Fruit fly (Drosophila melanogaster) whole organism, wandering third instar larva: ENCODE data around the gene Scamp.
A peak's percentile ranks its signal among the peaks of the same experiment; 100 is the strongest.

Experiments
- Abd-B ChIP-seq: fragments of >200 bp; optimal IDR thresholded peaks from 2 replicates; lab custom pipeline; 2017; ENCODE audit warnings: missing biosample characterization, missing genetic modification characterization
- CG32264 ChIP-seq: fragments of 200-800 bp; sonication (Bioruptor generic); optimal IDR thresholded peaks from 2 replicates; lab custom pipeline; 2016; ENCODE audit warnings: missing biosample characterization, missing genetic modification characterization
- CrebA ChIP-seq: fragments of 200-800 bp; sonication (Bioruptor generic); optimal IDR thresholded peaks from 2 replicates; lab custom pipeline; 2016; ENCODE audit warnings: missing biosample characterization, mild to moderate bottlenecking, missing genetic modification characterization, borderline replicate concordance
- Dfd ChIP-seq: fragments of >200 bp; optimal IDR thresholded peaks from 2 replicates; lab custom pipeline; 2017; ENCODE audit warnings: missing biosample characterization, missing genetic modification characterization
- Dif ChIP-seq: fragments of 200-275, 200-300 bp; sonication (Bioruptor generic); optimal IDR thresholded peaks from 2 replicates; lab custom pipeline; 2018; ENCODE audit warnings: missing biosample characterization, missing genetic modification characterization; ENCODE audit not compliant: partially characterized antibody
- HLH106 ChIP-seq: fragments of 200-800 bp; optimal IDR thresholded peaks from 3 replicates; lab custom pipeline; 2019; ENCODE audit warnings: missing biosample characterization, mild to moderate bottlenecking, missing genetic modification characterization, moderate library complexity
- Hnf4 ChIP-seq: fragments of 200-800 bp; sonication (Bioruptor generic); optimal IDR thresholded peaks from 2 replicates; lab custom pipeline; 2016; ENCODE audit warnings: missing biosample characterization, mild to moderate bottlenecking, missing genetic modification characterization
- Hr78 ChIP-seq: fragments of >200 bp; optimal IDR thresholded peaks from 2 replicates; lab custom pipeline; 2017; ENCODE audit warnings: missing biosample characterization, missing genetic modification characterization
- Myc ChIP-seq: fragments of >200 bp; optimal IDR thresholded peaks from 2 replicates; lab custom pipeline; 2017
- N ChIP-seq: fragments of >200 bp; optimal IDR thresholded peaks from 2 replicates; lab custom pipeline; 2018; ENCODE audit warnings: missing biosample characterization, missing external identifiers, missing genetic modification characterization
- OdsH ChIP-seq: fragments of 200-800 bp; sonication (Bioruptor generic); optimal IDR thresholded peaks from 2 replicates; lab custom pipeline; 2016; ENCODE audit warnings: missing biosample characterization, mild to moderate bottlenecking, missing genetic modification characterization
- Rel ChIP-seq, 2 experiments: fragments of 200-800 bp; sonication (Bioruptor generic) in 1 of 2; optimal IDR thresholded peaks; 2 replicates in 1 of 2; 3 replicates in 1 of 2; lab custom pipeline; 2016 to 2019; ENCODE audit warnings: mild to moderate bottlenecking in 2 of 2, missing biosample characterization in 2 of 2, missing genetic modification characterization in 2 of 2, moderate library complexity in 1 of 2
- Sp1 ChIP-seq: fragments of 200-800 bp; sonication (Bioruptor generic); optimal IDR thresholded peaks from 3 replicates; lab custom pipeline; 2019; ENCODE audit warnings: missing biosample characterization, mild to moderate bottlenecking, missing genetic modification characterization, moderate library complexity
- Vsx2 ChIP-seq: fragments of 200-300, 225-300 bp; sonication (Bioruptor generic); optimal IDR thresholded peaks from 2 replicates; lab custom pipeline; 2018; ENCODE audit warnings: missing biosample characterization, missing genetic modification characterization; ENCODE audit not compliant: partially characterized antibody
- brk ChIP-seq: fragments of 200-800 bp; sonication (Bioruptor generic); optimal IDR thresholded peaks from 2 replicates; lab custom pipeline; 2016; ENCODE audit warnings: missing biosample characterization, mild to moderate bottlenecking, missing genetic modification characterization
- dl ChIP-seq, 2 experiments: fragments of 175-275, 200-275 bp in 1 of 2; fragments of 200-275 bp in 1 of 2; sonication (Bioruptor generic); optimal IDR thresholded peaks; lab custom pipeline; 2018; ENCODE audit warnings: mild to moderate bottlenecking in 2 of 2, missing biosample characterization in 2 of 2, missing genetic modification characterization in 2 of 2, moderate library complexity in 2 of 2; ENCODE audit not compliant: partially characterized antibody in 2 of 2, insufficient read depth in 1 of 2
- dmrt93B ChIP-seq: fragments of 200-800 bp; sonication (Bioruptor generic); optimal IDR thresholded peaks from 2 replicates; lab custom pipeline; 2018; ENCODE audit warnings: missing biosample characterization, mild to moderate bottlenecking, missing genetic modification characterization
- dsf ChIP-seq: sonication (Bioruptor generic); optimal IDR thresholded peaks from 2 replicates; lab custom pipeline; 2016; ENCODE audit warnings: missing biosample characterization, missing genetic modification characterization, borderline replicate concordance
- ey ChIP-seq: fragments of 200-800 bp; sonication (Bioruptor generic); optimal IDR thresholded peaks from 2 replicates; lab custom pipeline; 2016; ENCODE audit warnings: missing biosample characterization, missing genetic modification characterization
- foxo ChIP-seq, 2 experiments: fragments of 200-800 bp; sonication (Bioruptor generic); optimal IDR thresholded peaks; 2 replicates in 1 of 2; 3 replicates in 1 of 2; lab custom pipeline; 2016 to 2017; ENCODE audit warnings: missing biosample characterization in 2 of 2, missing genetic modification characterization in 2 of 2
- fru ChIP-seq: fragments of 200-800 bp; sonication (Bioruptor generic); optimal IDR thresholded peaks from 3 replicates; lab custom pipeline; 2016; ENCODE audit warnings: missing biosample characterization, mild to moderate bottlenecking, missing genetic modification characterization
- h ChIP-seq: fragments of 200-800 bp; sonication (Bioruptor generic); optimal IDR thresholded peaks from 3 replicates; lab custom pipeline; 2016; ENCODE audit warnings: missing biosample characterization, mild to moderate bottlenecking, missing genetic modification characterization
- jim ChIP-seq: fragments of 175-275, 200-325 bp; sonication (Bioruptor generic); optimal IDR thresholded peaks from 2 replicates; lab custom pipeline; 2016; ENCODE audit warnings: missing biosample characterization, mild to moderate bottlenecking, missing genetic modification characterization
- pan ChIP-seq: fragments of >200 bp; optimal IDR thresholded peaks from 2 replicates; lab custom pipeline; 2017
- psq ChIP-seq: fragments of 200-800 bp; sonication (Bioruptor generic); optimal IDR thresholded peaks from 3 replicates; lab custom pipeline; 2017; ENCODE audit warnings: missing biosample characterization, mild to moderate bottlenecking, missing genetic modification characterization, moderate library complexity
- rgr ChIP-seq: fragments of 200-800 bp; sonication (Bioruptor generic); optimal IDR thresholded peaks from 3 replicates; lab custom pipeline; 2016; ENCODE audit warnings: missing biosample characterization, mild to moderate bottlenecking, missing genetic modification characterization
- sage ChIP-seq: fragments of 200-800 bp; sonication (Bioruptor generic); optimal IDR thresholded peaks from 2 replicates; lab custom pipeline; 2016; ENCODE audit warnings: missing biosample characterization, mild to moderate bottlenecking, missing genetic modification characterization

Gene Scamp

DNA sequence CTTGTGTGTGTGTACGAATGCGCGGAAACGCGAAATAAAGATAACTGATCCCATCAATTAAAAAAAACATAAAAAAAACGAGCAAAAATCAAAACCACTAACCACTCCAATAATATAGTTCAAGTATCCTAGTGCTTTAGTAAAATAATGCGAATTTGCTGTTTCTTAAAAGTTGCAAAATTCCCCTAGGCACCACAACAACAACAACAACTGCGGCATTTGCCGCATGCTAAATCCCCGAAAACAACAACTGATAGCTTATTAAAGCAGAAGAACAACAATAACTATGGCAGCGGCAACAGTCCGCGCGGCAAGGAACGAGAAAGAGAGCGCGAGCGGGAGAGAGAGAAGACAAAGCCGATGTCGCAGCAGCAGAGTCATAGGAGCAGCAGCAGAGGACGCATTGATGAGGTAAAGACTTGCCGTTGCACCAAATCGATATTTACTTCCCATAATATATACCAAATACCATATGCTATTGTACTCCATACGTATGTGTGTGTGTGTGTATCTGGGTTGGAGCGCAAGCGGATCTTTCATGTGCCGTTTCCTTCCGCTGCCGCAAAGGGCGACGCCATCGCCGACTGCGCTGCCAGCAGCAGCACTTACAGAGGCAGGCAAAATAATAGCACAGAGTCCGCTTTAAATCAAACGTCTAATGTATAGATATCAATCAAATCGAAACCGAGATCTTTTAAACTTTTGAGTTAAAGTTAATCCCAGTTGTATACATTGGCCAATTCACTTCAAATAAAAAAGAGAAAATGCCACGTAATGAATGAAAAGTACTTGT, 33.5 kb upstream of the Scamp start:
- no peak for TF ChIP-seq pan (lab: Kevin White, UChicago)
- no peak for TF ChIP-seq rgr (GFP tag; lab: Kevin White, UChicago)
- TF ChIP-seq Rel (GFP tag; optimal IDR thresholded peaks at IDR 0.05; lab: Kevin White, UChicago) = no peak
- peak; percentile 53 for TF ChIP-seq Rel (tag; optimal IDR thresholded peaks at IDR 0.05; lab: Kevin White, UChicago)
- TF ChIP-seq Dif (GFP tag; lab: Kevin White, UChicago) = peak; percentile 20
- no peak for TF ChIP-seq N (GFP tag; lab: Kevin White, UChicago)

DNA sequence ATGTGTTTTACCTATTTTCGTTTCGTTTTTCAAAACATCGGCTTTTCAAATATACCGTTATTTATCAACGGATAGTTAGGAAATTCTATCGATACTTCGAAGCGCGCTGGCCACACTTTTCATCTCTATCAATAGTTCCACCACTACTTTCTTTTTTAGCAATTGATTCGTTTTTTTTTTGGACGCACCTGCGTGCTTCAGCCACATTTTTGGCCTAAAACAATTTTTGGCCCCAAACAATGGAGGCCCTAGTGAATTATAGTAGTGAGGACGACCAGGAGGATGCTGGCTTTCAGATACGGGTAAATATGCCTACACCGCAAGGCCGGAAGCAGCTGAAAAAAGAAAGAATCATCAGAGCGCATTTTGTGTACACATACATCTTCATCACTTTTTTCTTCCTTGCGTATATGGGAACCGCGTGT, 32.6 kb upstream of the Scamp start, which contains the start of gene CG6340:
Gene CG6340, plus strand, starts transcription at position 139 of the 425 bp plus-strand sequence.
- TF ChIP-seq Sp1 (GFP tag; lab: Kevin White, UChicago) (peak; percentile 12), CrebA (GFP tag; lab: Kevin White, UChicago) (no peak), h (GFP tag; lab: Kevin White, UChicago) (peak; percentile 6), Myc (lab: Kevin White, UChicago) (peak; percentile 27)

- no peak for TF ChIP-seq dl (GFP tag; optimal IDR thresholded peaks at IDR 0.05; lab: Kevin White, UChicago; ENCODE audit: insufficient read depth in 1 of 2, partially characterized antibody in 2 of 2)
- no peak for TF ChIP-seq Hnf4 (GFP tag; lab: Kevin White, UChicago)
- TF ChIP-seq brk (GFP tag; lab: Kevin White, UChicago) = no peak
- TF ChIP-seq dmrt93B = no peak
- no peak for TF ChIP-seq rgr (GFP tag; lab: Kevin White, UChicago)
- no peak for TF ChIP-seq ey (GFP tag; lab: Kevin White, UChicago)
- TF ChIP-seq Hr78 (GFP tag; lab: Kevin White, UChicago) = no peak
- no peak for TF ChIP-seq N (GFP tag; lab: Kevin White, UChicago)
- TF ChIP-seq CrebA (GFP tag; lab: Kevin White, UChicago) = no peak
- TF ChIP-seq CG32264 (GFP tag; lab: Kevin White, UChicago) = no peak
- no peak for TF ChIP-seq h (GFP tag; lab: Kevin White, UChicago)
- TF ChIP-seq HLH106 (tag; lab: Kevin White, UChicago) = no peak
- TF ChIP-seq fru = no peak
- no peak for TF ChIP-seq psq
Measured at dm6 chrX:15475791-15476190, 26.1 kb upstream of the Scamp start, which contains the start of gene CG6324. Gene CG6324 (plus strand): TSS chrX:15476091.

DNA sequence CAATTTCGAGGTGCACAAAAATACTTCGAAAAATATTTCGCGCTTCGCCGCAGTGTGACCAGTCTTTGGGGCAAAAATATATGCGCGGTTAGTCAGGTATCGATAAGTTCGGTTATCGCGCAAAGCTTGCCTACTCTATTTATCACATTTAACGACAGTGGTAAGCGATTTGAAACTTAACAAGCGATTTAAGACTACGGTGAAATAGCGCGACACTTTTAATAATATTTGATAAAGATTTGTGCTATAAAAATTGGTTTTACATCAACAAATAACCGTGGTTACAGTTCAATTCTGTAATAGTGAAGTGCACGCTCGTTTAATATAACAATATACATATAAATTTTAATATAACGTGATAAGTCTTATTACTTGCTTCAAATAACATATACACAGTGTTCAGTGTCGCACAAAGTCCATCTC, 25.7 kb upstream of the Scamp start, which contains the start of gene mh:
Gene mh, minus strand, starts transcription at position 34 of the 423 bp plus-strand sequence.
- no peak for TF ChIP-seq Myc (lab: Kevin White, UChicago)
- TF ChIP-seq psq = no peak
- TF ChIP-seq, all 38 proteins: peak for 0

dm6 chrX:15471904-15472303, 22.2 kb upstream of the Scamp start, which contains the start of the genes Grip128 and Alg14:
Gene Grip128 (minus strand): TSS chrX:15472119.
Gene Alg14 (plus strand): TSS chrX:15472164.
- no peak for TF ChIP-seq Abd-B
- TF ChIP-seq Hr78 (GFP tag; lab: Kevin White, UChicago) = no peak
- TF ChIP-seq OdsH (GFP tag; lab: Kevin White, UChicago) = no peak
- no peak for TF ChIP-seq dmrt93B
- TF ChIP-seq, all 38 proteins: peak for 0

- no peak for TF ChIP-seq foxo (GFP tag; optimal IDR thresholded peaks at IDR 0.05; lab: Kevin White, UChicago)
- no peak for TF ChIP-seq Hr78 (GFP tag; lab: Kevin White, UChicago)
- TF ChIP-seq pan (lab: Kevin White, UChicago) = no peak
- TF ChIP-seq rgr (GFP tag; lab: Kevin White, UChicago) = no peak
- no peak for TF ChIP-seq ey (GFP tag; lab: Kevin White, UChicago)
Measured at dm6 chrX:15467402-15467941, 17.8 kb upstream of the Scamp start, which contains the start of the genes CG15642 and CG15641. Gene CG15642 (minus strand): TSS chrX:15467757. Gene CG15641 (plus strand): TSS chrX:15467891.

- TF ChIP-seq Myc (lab: Kevin White, UChicago) (no peak), sage (no peak), foxo (GFP tag; optimal IDR thresholded peaks at IDR 0.05; lab: Kevin White, UChicago) (no peak), CrebA (GFP tag; lab: Kevin White, UChicago) (no peak), jim (GFP tag; lab: Kevin White, UChicago) (no peak), Abd-B (no peak), OdsH (GFP tag; lab: Kevin White, UChicago) (no peak), Hr78 (GFP tag; lab: Kevin White, UChicago) (no peak), dsf (GFP tag; lab: Kevin White, UChicago) (no peak), fru (no peak), HLH106 (tag; lab: Kevin White, UChicago) (no peak), Dfd (no peak), Vsx2 (no peak), ey (GFP tag; lab: Kevin White, UChicago) (no peak)
Measured at dm6 chrX:15465410-15465809, 15.7 kb upstream of the Scamp start.
